Fruit fly (Drosophila melanogaster) whole organism, prepupa: ENCODE results near the gene Cdc23.

Experiments used
- Hr39 ChIP-seq: fragments of 200-800 bp; sonication (Bioruptor generic); optimal IDR thresholded peaks from 2 replicates; lab custom pipeline; 2016; ENCODE audit warnings: missing biosample characterization, missing genetic modification characterization
- Lpt ChIP-seq: fragments of 200-800 bp; sonication (Bioruptor generic); optimal IDR thresholded peaks from 3 replicates; lab custom pipeline; 2016; ENCODE audit warnings: missing biosample characterization, missing genetic modification characterization
- Sox102F ChIP-seq: fragments of 200-800 bp; sonication (Bioruptor generic); optimal IDR thresholded peaks from 2 replicates; lab custom pipeline; 2016; ENCODE audit warnings: missing biosample characterization, mild to moderate bottlenecking, missing genetic modification characterization
- dsx ChIP-seq: fragments of 200-800 bp; optimal IDR thresholded peaks from 3 replicates; lab custom pipeline; 2019; ENCODE audit warnings: missing biosample characterization, mild to moderate bottlenecking, missing genetic modification characterization, moderate library complexity; ENCODE audit not compliant: poor library complexity, severe bottlenecking

DNA sequence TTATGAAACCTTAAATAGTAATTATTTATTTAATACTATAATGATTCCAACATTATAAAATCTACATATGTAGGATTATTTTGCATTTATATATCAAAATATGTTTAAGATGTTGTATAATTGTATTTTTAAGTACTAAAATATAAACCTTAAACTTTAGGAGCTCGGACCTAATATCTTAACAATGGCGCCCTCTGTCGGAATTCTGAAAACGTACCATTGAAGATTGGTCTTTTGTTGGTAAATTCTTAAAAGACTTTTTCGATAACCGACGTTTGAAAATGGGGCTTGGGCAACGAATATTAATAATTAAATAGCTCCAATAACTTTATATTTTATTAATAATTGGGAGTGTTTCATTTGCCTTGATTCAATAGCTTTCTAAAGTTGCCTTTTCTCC is 21.3 kb upstream of the Cdc23 start:
- TF ChIP-seq Lpt (GFP tag; lab: Kevin White, UChicago) = no peak
- TF ChIP-seq Hr39 (GFP tag; lab: Kevin White, UChicago) = no peak
- no peak for TF ChIP-seq dsx
- no peak for TF ChIP-seq Sox102F
